Worm (Caenorhabditis elegans) whole organism, late embryonic: ENCODE results near the gene T25B9.11.

Experiments
- fkh-10 ChIP-seq: fragments of 150-350 bp; optimal IDR thresholded peaks from 2 replicates; lab custom pipeline; 2014; ENCODE audit warnings: missing biosample characterization, missing genetic modification reagents, missing genetic modification characterization
- ref-2 ChIP-seq: sonication (generic microtip); optimal IDR thresholded peaks from 2 replicates; lab custom pipeline; 2016; ENCODE audit warnings: missing genetic modification characterization, missing compliant biosample characterization
- zip-5 ChIP-seq: sonication (generic microtip); optimal IDR thresholded peaks from 2 replicates; lab custom pipeline; 2016; ENCODE audit warnings: missing genetic modification characterization, missing compliant biosample characterization

- TF ChIP-seq fkh-10 (GFP tag; lab: Kevin White, UChicago) (no peak), ref-2 (tag; lab: Kevin White, UChicago) (no peak), zip-5 (tag; lab: Kevin White, UChicago) (no peak)
Observed at ce11 chrIV:10738328-10738727, 26.0 kb upstream of the T25B9.11 start, which contains the start of gene ssp-34.
